Worm (Caenorhabditis elegans) whole organism, dauer: ENCODE measurements around the gene bath-4.
"Not testable (repeated sequence)": the region's sequence is repeated elsewhere in the genome, so short reads cannot be mapped to it uniquely, and the experiment has no call there.

ENCODE experiments used
- unc-62 ChIP-seq: sonication (generic microtip); optimal IDR thresholded peaks from 2 replicates; lab custom pipeline; 2017; ENCODE audit warnings: missing biosample characterization, missing genetic modification reagents, missing genetic modification characterization

The bath-4 gene

ce11 chrII:1917862-1918261 is at the start of gene bath-4:
Gene bath-4, minus strand, starts transcription at chrII:1917962.
- TF ChIP-seq unc-62: no peak

- not testable (repeated sequence) for TF ChIP-seq unc-62
These were observed 37.8 kb upstream of the bath-4 start, which contains the start of gene math-49 for ce11 chrII:1955568-1955967. Gene math-49, minus strand, starts transcription at chrII:1955668.

ce11 chrII:1949119-1949518 is 31.4 kb upstream of the bath-4 start:
- TF ChIP-seq unc-62: no peak

ce11 chrII:1948393-1948792 is 30.6 kb upstream of the bath-4 start, which contains the start of gene ZK250.2:
Gene ZK250.2, plus strand, starts transcription at chrII:1948693.
- TF ChIP-seq unc-62: not testable (repeated sequence)

- TF ChIP-seq unc-62: no peak
These were observed 28.7 kb upstream of the bath-4 start, which contains the start of gene math-48 for ce11 chrII:1946427-1946826. Gene math-48, minus strand, starts transcription at chrII:1946527.

- no peak for TF ChIP-seq unc-62
These were observed 27.3 kb upstream of the bath-4 start, which contains the start of gene ZK250.14 for ce11 chrII:1945093-1945492. Gene ZK250.14, minus strand, starts transcription at chrII:1945193.

- no peak for TF ChIP-seq unc-62
These were observed 21.9 kb upstream of the bath-4 start, which contains the start of gene ZK250.13 for ce11 chrII:1939652-1940051. Gene ZK250.13, minus strand, starts transcription at chrII:1939752.

- no peak for TF ChIP-seq unc-62
These were observed 10.8 kb upstream of the bath-4 start for ce11 chrII:1928578-1928977.

ce11 chrII:1926162-1926561 is 8.4 kb upstream of the bath-4 start, which contains the start of gene F52C6.2:
Gene F52C6.2, plus strand, starts transcription at chrII:1926462.
- no peak for TF ChIP-seq unc-62

ce11 chrII:1924459-1924858 is 6.7 kb upstream of the bath-4 start, which contains the start of gene F52C6.3:
Gene F52C6.3, plus strand, starts transcription at chrII:1924759.
- TF ChIP-seq unc-62: no peak

- TF ChIP-seq unc-62: no peak
These were observed 5.0 kb upstream of the bath-4 start, which contains the start of the genes bath-2 and F52C6.4 for ce11 chrII:1922665-1923187. Gene bath-2, minus strand, starts transcription at chrII:1922765. Gene F52C6.4, plus strand, starts transcription at chrII:1923137.

- TF ChIP-seq unc-62: no peak
These were observed 3.3 kb upstream of the bath-4 start, which contains the start of gene bath-7 for ce11 chrII:1921018-1921417. Gene bath-7, minus strand, starts transcription at chrII:1921118.

ce11 chrII:1912741-1913140 is 5.0 kb downstream of the bath-4 start, which contains the start of gene math-31:
Gene math-31, minus strand, starts transcription at chrII:1912841.
- TF ChIP-seq unc-62: no peak

- no peak for TF ChIP-seq unc-62
These were observed 12.7 kb downstream of the bath-4 start, which contains the start of gene math-22 for ce11 chrII:1905104-1905503. Gene math-22, plus strand, starts transcription at chrII:1905404.

ce11 chrII:1901981-1902380 is 15.8 kb downstream of the bath-4 start, which contains the start of gene math-23:
Gene math-23, plus strand, starts transcription at chrII:1902281.
- TF ChIP-seq unc-62: no peak

- no peak for TF ChIP-seq unc-62
These were observed 17.8 kb downstream of the bath-4 start, which contains the start of gene math-24 for ce11 chrII:1899934-1900333. Gene math-24, plus strand, starts transcription at chrII:1900234.

- TF ChIP-seq unc-62: no peak
These were observed 19.8 kb downstream of the bath-4 start, which contains the start of gene C46F9.6 for ce11 chrII:1897936-1898335. Gene C46F9.6, plus strand, starts transcription at chrII:1898236.

- no peak for TF ChIP-seq unc-62
These were observed 22.0 kb downstream of the bath-4 start, which contains the start of gene math-25 for ce11 chrII:1895762-1896161. Gene math-25, plus strand, starts transcription at chrII:1896062.
